Worm (Caenorhabditis elegans): ENCODE results near the gene F18A11.5.

F18A11.5 gene

ce11 chrII:12997413-12997812 lies 16.7 kb downstream of the F18A11.5 start, which contains the start of gene Y38F1A.7:
Y38F1A.7 (minus strand) TSS chrII:12997804.
- TF ChIP-seq tra-4 (tag; optimal IDR thresholded peaks at IDR 0.05) (no peak), F13C5.2 (tag; optimal IDR thresholded peaks at IDR 0.05) (no peak), flt-1 (GFP tag; IDR thresholded peaks at IDR 0.05) (no peak), pes-1 (GFP tag; IDR thresholded peaks at IDR 0.05) (no peak), scrt-1 (GFP tag; IDR thresholded peaks at IDR 0.05) (no peak), ceh-13 (GFP tag; optimal IDR thresholded peaks at IDR 0.05) (no peak), hmbx-1 (tag; optimal IDR thresholded peaks at IDR 0.05) (no peak), ama-1 (optimal IDR thresholded peaks at IDR 0.05) (no peak), ceh-36 (tag; optimal IDR thresholded peaks at IDR 0.05) (no peak), hmg-4 (GFP tag; optimal IDR thresholded peaks at IDR 0.05) (no peak), hnd-1 (tag; optimal IDR thresholded peaks at IDR 0.05) (no peak), tbx-11 (GFP tag; IDR thresholded peaks at IDR 0.05) (no peak), sea-1 (GFP tag; conservative IDR thresholded peaks at IDR 0.05) (no peak), tbx-37 (GFP tag; conservative IDR thresholded peaks at IDR 0.05) (no peak), B0310.2 (tag; optimal IDR thresholded peaks at IDR 0.05) (no peak), aly-1 (tag; optimal IDR thresholded peaks at IDR 0.05) (no peak), ets-7 (tag; optimal IDR thresholded peaks at IDR 0.05) (no peak)

- TF ChIP-seq sea-1 (GFP tag; conservative IDR thresholded peaks at IDR 0.05) = no peak
- TF ChIP-seq hnd-1 (tag; optimal IDR thresholded peaks at IDR 0.05) = no peak
- no peak for TF ChIP-seq hmg-4 (GFP tag; optimal IDR thresholded peaks at IDR 0.05)
- TF ChIP-seq B0310.2 (tag; optimal IDR thresholded peaks at IDR 0.05) = no peak
- no peak for TF ChIP-seq tbx-37 (GFP tag; conservative IDR thresholded peaks at IDR 0.05)
- no peak for TF ChIP-seq ceh-13 (GFP tag; optimal IDR thresholded peaks at IDR 0.05)
- no peak for TF ChIP-seq hmbx-1 (tag; optimal IDR thresholded peaks at IDR 0.05)
- TF ChIP-seq flt-1 (GFP tag; IDR thresholded peaks at IDR 0.05) = no peak
- TF ChIP-seq aly-1 (tag; optimal IDR thresholded peaks at IDR 0.05) = no peak
- TF ChIP-seq pes-1 (GFP tag; IDR thresholded peaks at IDR 0.05) = no peak
- no peak for TF ChIP-seq ama-1 (optimal IDR thresholded peaks at IDR 0.05)
- TF ChIP-seq tra-4 (tag; optimal IDR thresholded peaks at IDR 0.05) = no peak
- no peak for TF ChIP-seq tbx-11 (GFP tag; IDR thresholded peaks at IDR 0.05)
- no peak for TF ChIP-seq F13C5.2 (tag; optimal IDR thresholded peaks at IDR 0.05)
These were observed 17.8 kb downstream of the F18A11.5 start, which contains the start of gene hphd-1 for ce11 chrII:12996249-12996648. hphd-1 (minus strand) TSS chrII:12996571.

- TF ChIP-seq F13C5.2 (tag; optimal IDR thresholded peaks at IDR 0.05) = no peak
- TF ChIP-seq tbx-37 (GFP tag; conservative IDR thresholded peaks at IDR 0.05) = no peak
- no peak for TF ChIP-seq ceh-36 (tag; optimal IDR thresholded peaks at IDR 0.05)
- no peak for TF ChIP-seq flt-1 (GFP tag; IDR thresholded peaks at IDR 0.05)
- no peak for TF ChIP-seq tbx-11 (GFP tag; IDR thresholded peaks at IDR 0.05)
- TF ChIP-seq ama-1 (optimal IDR thresholded peaks at IDR 0.05) = no peak
- TF ChIP-seq sea-1 (GFP tag; conservative IDR thresholded peaks at IDR 0.05) = no peak
- TF ChIP-seq hmbx-1 (tag; optimal IDR thresholded peaks at IDR 0.05) = no peak
- TF ChIP-seq tra-4 (tag; optimal IDR thresholded peaks at IDR 0.05) = no peak
- TF ChIP-seq hnd-1 (tag; optimal IDR thresholded peaks at IDR 0.05) = no peak
- no peak for TF ChIP-seq scrt-1 (GFP tag; IDR thresholded peaks at IDR 0.05)
- TF ChIP-seq pes-1 (GFP tag; IDR thresholded peaks at IDR 0.05) = no peak
- no peak for TF ChIP-seq ets-7 (tag; optimal IDR thresholded peaks at IDR 0.05)
- TF ChIP-seq hmg-4 (GFP tag; optimal IDR thresholded peaks at IDR 0.05) = no peak
- no peak for TF ChIP-seq aly-1 (tag; optimal IDR thresholded peaks at IDR 0.05)
These were observed 18.8 kb downstream of the F18A11.5 start for ce11 chrII:12995322-12995721.

ce11 chrII:12994009-12994788 lies 19.9 kb downstream of the F18A11.5 start:
- TF ChIP-seq ceh-13 (GFP tag; optimal IDR thresholded peaks at IDR 0.05) (no peak), flt-1 (GFP tag; IDR thresholded peaks at IDR 0.05) (no peak), hmbx-1 (tag; optimal IDR thresholded peaks at IDR 0.05) (no peak)

- TF ChIP-seq ama-1 (optimal IDR thresholded peaks at IDR 0.05) (peak; percentile 61), tra-4 (tag; optimal IDR thresholded peaks at IDR 0.05) (no peak)
These were observed 21.1 kb downstream of the F18A11.5 start for ce11 chrII:12992980-12993379.

ce11 chrII:12992193-12992592 lies 21.9 kb downstream of the F18A11.5 start:
- TF ChIP-seq F13C5.2 (tag; optimal IDR thresholded peaks at IDR 0.05) = no peak
- TF ChIP-seq hmg-4 (GFP tag; optimal IDR thresholded peaks at IDR 0.05) = no peak
- TF ChIP-seq sea-1 (GFP tag; conservative IDR thresholded peaks at IDR 0.05) = no peak
- no peak for TF ChIP-seq hnd-1 (tag; optimal IDR thresholded peaks at IDR 0.05)
- TF ChIP-seq pes-1 (GFP tag; IDR thresholded peaks at IDR 0.05) = no peak; the same call in 1 of the 2 replicates
- TF ChIP-seq ets-7 (tag; optimal IDR thresholded peaks at IDR 0.05) = no peak
- no peak for TF ChIP-seq tbx-37 (GFP tag; conservative IDR thresholded peaks at IDR 0.05)
- no peak for TF ChIP-seq scrt-1 (GFP tag; IDR thresholded peaks at IDR 0.05)
- no peak for TF ChIP-seq ceh-36 (tag; optimal IDR thresholded peaks at IDR 0.05)
- TF ChIP-seq flt-1 (GFP tag; IDR thresholded peaks at IDR 0.05) = no peak
- TF ChIP-seq tra-4 (tag; optimal IDR thresholded peaks at IDR 0.05) = no peak
- TF ChIP-seq hmbx-1 (tag; optimal IDR thresholded peaks at IDR 0.05) = no peak

ce11 chrII:12991594-12991993 lies 22.5 kb downstream of the F18A11.5 start:
- TF ChIP-seq hmg-4 (GFP tag; optimal IDR thresholded peaks at IDR 0.05) (no peak), ama-1 (optimal IDR thresholded peaks at IDR 0.05) (no peak), hmbx-1 (tag; optimal IDR thresholded peaks at IDR 0.05) (no peak), aly-1 (tag; optimal IDR thresholded peaks at IDR 0.05) (no peak), ceh-36 (tag; optimal IDR thresholded peaks at IDR 0.05) (no peak), flt-1 (GFP tag; IDR thresholded peaks at IDR 0.05) (no peak), ceh-13 (GFP tag; optimal IDR thresholded peaks at IDR 0.05) (no peak), ets-7 (tag; optimal IDR thresholded peaks at IDR 0.05) (no peak), tbx-11 (GFP tag; IDR thresholded peaks at IDR 0.05) (no peak), scrt-1 (GFP tag; IDR thresholded peaks at IDR 0.05) (no peak)

Measured in whole organism, early embryonic.